Worm (Caenorhabditis elegans) whole organism, L4 larva: ENCODE results near the gene R07H5.16.

Experiments used
- T20F7.1 ChIP-seq: fragments of 200-800 bp; sonication (Bioruptor generic); optimal IDR thresholded peaks from 2 replicates; lab custom pipeline; 2018; ENCODE audit warnings: mild to moderate bottlenecking, missing genetic modification characterization, missing compliant biosample characterization
- ces-1 ChIP-seq: fragments of 150-350 bp; sonication (generic microtip); optimal IDR thresholded peaks from 4 replicates; lab custom pipeline; 2014; ENCODE audit warnings: missing biosample characterization, missing genetic modification reagents, missing genetic modification characterization
- hlh-30 ChIP-seq: sonication (generic microtip); optimal IDR thresholded peaks from 2 replicates; lab custom pipeline; 2017; ENCODE audit warnings: antibody characterized with exemption, mild to moderate bottlenecking, missing genetic modification characterization, missing compliant biosample characterization; ENCODE audit not compliant: insufficient read depth
- lim-7 ChIP-seq: fragments of 200-800 bp; sonication (Bioruptor generic); IDR thresholded peaks from 2 replicates; pipeline ENCODE4 v1.3.6; 2022; ENCODE audit warnings: missing genetic modification characterization, missing compliant biosample characterization
- lin-13 ChIP-seq: fragments of 150-350 bp; optimal IDR thresholded peaks from 2 replicates; lab custom pipeline; 2014; ENCODE audit warnings: missing biosample characterization, missing genetic modification reagents, missing genetic modification characterization
- madf-9 ChIP-seq: fragments of 200-800 bp; sonication (Bioruptor generic); conservative IDR thresholded peaks from 2 replicates; pipeline ENCODE4 v1.3.6; 2022; ENCODE audit warnings: missing genetic modification reagents, missing genetic modification characterization, missing compliant biosample characterization
- nhr-76 ChIP-seq: fragments of 150-350 bp; optimal IDR thresholded peaks from 2 replicates; lab custom pipeline; 2014; ENCODE audit warnings: missing biosample characterization, missing genetic modification characterization
- pqm-1 ChIP-seq: sonication (generic microtip); optimal IDR thresholded peaks from 2 replicates; lab custom pipeline; 2017; ENCODE audit warnings: missing biosample characterization, missing genetic modification characterization
- unc-130 ChIP-seq: sonication (generic microtip); optimal IDR thresholded peaks from 2 replicates; lab custom pipeline; 2016; ENCODE audit warnings: missing genetic modification reagents, missing genetic modification characterization, missing compliant biosample characterization

- TF ChIP-seq unc-130 (GFP tag; lab: Kevin White, UChicago) (no peak), pqm-1 (tag; lab: Kevin White, UChicago) (peak; percentile 57), lim-7 (no peak), lin-13 (GFP tag; lab: Kevin White, UChicago) (no peak), ces-1 (GFP tag; lab: Kevin White, UChicago) (no peak), madf-9 (GFP tag; lab: Robert Waterston, UW) (no peak), nhr-76 (tag; lab: Kevin White, UChicago) (no peak), T20F7.1 (GFP tag; lab: Kevin White, UChicago) (no peak), hlh-30 (tag; lab: Kevin White, UChicago) (peak; percentile 30)
These were observed 49.0 kb downstream of the R07H5.16 start, which contains the start of gene C05C12.4 for ce11 chrIV:11248031-11248631.
